Fruit fly (Drosophila melanogaster): ENCODE data around the gene ImpE2.
A peak's percentile ranks its signal among the peaks of the same experiment; 100 is the strongest.

- peak; percentile 84 for TF ChIP-seq CG8301 (tag; optimal IDR thresholded peaks at IDR 0.05)
- peak; percentile 90 for TF ChIP-seq CG14655 (GFP tag; optimal IDR thresholded peaks at IDR 0.05)
- 0 out of 2 replicates have a peak, but pooled peaks have one; percentile 28 for TF ChIP-seq CG32121 (GFP tag; IDR thresholded peaks at IDR 0.05)
- no peak for TF ChIP-seq D1 (tag; optimal IDR thresholded peaks at IDR 0.05)
- TF ChIP-seq Pif1B (GFP tag; optimal IDR thresholded peaks at IDR 0.05) = peak; percentile 79
- peak; percentile 79 for TF ChIP-seq gl (tag; optimal IDR thresholded peaks at IDR 0.05)
- peak; percentile 39 for TF ChIP-seq EcR (GFP tag; optimal IDR thresholded peaks at IDR 0.05)
These were observed 43.9 kb upstream of the ImpE2 start for dm6 chr3L:3556409-3556808.

Measured in whole organism, pupa.